Worm (Caenorhabditis elegans) whole organism, L1 larva: ENCODE data around the gene srg-5.

Experiments used
- ama-1 ChIP-seq: fragments of 150-350 bp; optimal IDR thresholded peaks from 2 replicates; lab custom pipeline; 2014
- ceh-82 ChIP-seq, 3 experiments: fragments of 150-350 bp in 1 of 3; sonication (generic microtip) in 2 of 3; optimal IDR thresholded peaks; 2 replicates each; lab custom pipeline; 2014 to 2017; ENCODE audit warnings: missing biosample characterization in 3 of 3, missing genetic modification characterization in 3 of 3
- jun-1 ChIP-seq: fragments of 150-350 bp; optimal IDR thresholded peaks from 2 replicates; lab custom pipeline; 2014; ENCODE audit warnings: missing biosample characterization, missing genetic modification reagents, missing genetic modification characterization
- lin-13 ChIP-seq: fragments of 150-350 bp; optimal IDR thresholded peaks from 2 replicates; lab custom pipeline; 2014; ENCODE audit warnings: missing biosample characterization, missing genetic modification reagents, missing genetic modification characterization
- mdl-1 ChIP-seq, 2 experiments: fragments of 150-350 bp; optimal IDR thresholded peaks; 2 replicates each; lab custom pipeline; 2014 to 2017; ENCODE audit warnings: missing biosample characterization in 2 of 2, missing genetic modification characterization in 2 of 2, inconsistent platforms in 1 of 2
- mef-2 ChIP-seq: fragments of 150-350 bp; optimal IDR thresholded peaks from 2 replicates; lab custom pipeline; 2014; ENCODE audit warnings: missing biosample characterization, missing genetic modification characterization
- snu-23 ChIP-seq: sonication (generic microtip); optimal IDR thresholded peaks from 2 replicates; lab custom pipeline; 2016; ENCODE audit warnings: missing genetic modification characterization, missing compliant biosample characterization
- unc-130 ChIP-seq: fragments of 150-350 bp; optimal IDR thresholded peaks from 2 replicates; lab custom pipeline; 2017; ENCODE audit warnings: missing biosample characterization, missing genetic modification characterization, inconsistent platforms

- TF ChIP-seq snu-23: no peak
- TF ChIP-seq lin-13 (GFP tag; lab: Kevin White, UChicago): no peak
- no peak for TF ChIP-seq ama-1 (lab: Kevin White, UChicago)
- TF ChIP-seq mef-2: no peak
- no peak for TF ChIP-seq ceh-82 (tag; optimal IDR thresholded peaks at IDR 0.05; lab: Kevin White, UChicago)
- no peak for TF ChIP-seq jun-1 (tag; lab: Kevin White, UChicago)
- TF ChIP-seq unc-130 (tag; lab: Kevin White, UChicago): no peak
- TF ChIP-seq mdl-1 (tag; optimal IDR thresholded peaks at IDR 0.05; lab: Kevin White, UChicago): no peak
These were observed 31.8 kb upstream of the srg-5 start, which contains the start of gene F47D12.7 for ce11 chrIII:6295972-6296700.
